Worm (Caenorhabditis elegans) whole organism, L2 larva: ENCODE measurements around the gene C27B7.9.
A peak's percentile ranks its signal among the peaks of the same experiment; 100 is the strongest.

ENCODE experiments used
- C34F6.9 ChIP-seq: fragments of 150-350 bp; optimal IDR thresholded peaks from 2 replicates; lab custom pipeline; 2014; ENCODE audit warnings: missing biosample characterization, missing genetic modification characterization
- F13H6.1 ChIP-seq: sonication (generic microtip); optimal IDR thresholded peaks from 2 replicates; lab custom pipeline; 2016; ENCODE audit warnings: missing genetic modification characterization, missing compliant biosample characterization
- R02D3.7 ChIP-seq: fragments of 150-350 bp; optimal IDR thresholded peaks from 2 replicates; lab custom pipeline; 2014; ENCODE audit warnings: missing biosample characterization, missing genetic modification characterization
- Y55F3AM.14 ChIP-seq: fragments of 200-800 bp; sonication (Bioruptor generic); optimal IDR thresholded peaks from 2 replicates; lab custom pipeline; 2018; ENCODE audit warnings: mild to moderate bottlenecking, missing genetic modification characterization, missing compliant biosample characterization
- ZK546.5 ChIP-seq: sonication (generic microtip); optimal IDR thresholded peaks from 2 replicates; lab custom pipeline; 2017; ENCODE audit warnings: missing biosample characterization, missing genetic modification characterization
- blmp-1 ChIP-seq: sonication (generic microtip); optimal IDR thresholded peaks from 2 replicates; lab custom pipeline; 2017; ENCODE audit warnings: missing genetic modification characterization, mild to moderate bottlenecking, missing compliant biosample characterization, antibody characterized with exemption, moderate library complexity; ENCODE audit not compliant: insufficient read depth
- ceh-16 ChIP-seq: fragments of 150-350 bp; optimal IDR thresholded peaks from 2 replicates; lab custom pipeline; 2014; ENCODE audit warnings: missing biosample characterization, missing genetic modification characterization
- ceh-82 ChIP-seq: fragments of 150-350 bp; optimal IDR thresholded peaks from 2 replicates; lab custom pipeline; 2014; ENCODE audit warnings: missing biosample characterization, missing genetic modification characterization
- crh-2 ChIP-seq: sonication (generic microtip); optimal IDR thresholded peaks from 2 replicates; lab custom pipeline; 2017; ENCODE audit warnings: missing biosample characterization, missing genetic modification characterization
- dmd-4 ChIP-seq: sonication (generic microtip); optimal IDR thresholded peaks from 2 replicates; lab custom pipeline; 2017; ENCODE audit warnings: missing biosample characterization, missing genetic modification characterization
- egl-27 ChIP-seq: sonication (generic microtip); optimal IDR thresholded peaks from 3 replicates; lab custom pipeline; 2017; ENCODE audit warnings: missing biosample characterization, missing genetic modification reagents, missing genetic modification characterization
- elt-1 ChIP-seq: fragments of 150-350 bp; optimal IDR thresholded peaks from 2 replicates; lab custom pipeline; 2014; ENCODE audit warnings: missing biosample characterization, missing genetic modification characterization
- elt-3 ChIP-seq: sonication (generic microtip); optimal IDR thresholded peaks from 2 replicates; lab custom pipeline; 2017; ENCODE audit warnings: missing biosample characterization, missing genetic modification characterization
- fos-1 ChIP-seq: fragments of 150-350 bp; optimal IDR thresholded peaks from 2 replicates; lab custom pipeline; 2014; ENCODE audit warnings: missing biosample characterization, missing genetic modification characterization
- gmeb-1 ChIP-seq: fragments of 150-350 bp; optimal IDR thresholded peaks from 2 replicates; lab custom pipeline; 2014; ENCODE audit warnings: missing biosample characterization, missing genetic modification characterization
- lin-11 ChIP-seq: fragments of 150-350 bp; sonication (generic microtip); optimal IDR thresholded peaks from 2 replicates; lab custom pipeline; 2014; ENCODE audit warnings: missing biosample characterization, missing genetic modification characterization, inconsistent platforms, mixed read lengths
- lin-13 ChIP-seq: fragments of 150-350 bp; optimal IDR thresholded peaks from 2 replicates; lab custom pipeline; 2014; ENCODE audit warnings: missing biosample characterization, missing genetic modification reagents, missing genetic modification characterization
- lsy-2 ChIP-seq, 2 experiments: fragments of 150-350 bp in 1 of 2; sonication (generic microtip) in 1 of 2; optimal IDR thresholded peaks; 2 replicates each; lab custom pipeline; 2014 to 2017; ENCODE audit warnings: missing biosample characterization in 2 of 2, missing genetic modification characterization in 2 of 2
- mab-5 ChIP-seq: fragments of 150-350 bp; optimal IDR thresholded peaks from 2 replicates; lab custom pipeline; 2014; ENCODE audit warnings: missing biosample characterization, missing genetic modification characterization
- mbf-1 ChIP-seq: sonication (generic microtip); optimal IDR thresholded peaks from 2 replicates; lab custom pipeline; 2017; ENCODE audit warnings: missing biosample characterization, missing genetic modification characterization
- mdl-1 ChIP-seq, 2 experiments: fragments of 150-350 bp in 1 of 2; sonication (generic microtip) in 1 of 2; optimal IDR thresholded peaks; 2 replicates each; lab custom pipeline; 2017; ENCODE audit warnings: missing biosample characterization in 2 of 2, missing genetic modification characterization in 2 of 2
- nhr-10 ChIP-seq: sonication (generic microtip); optimal IDR thresholded peaks from 2 replicates; lab custom pipeline; 2017; ENCODE audit warnings: missing biosample characterization, missing genetic modification characterization
- nhr-11 ChIP-seq: fragments of 150-350 bp; optimal IDR thresholded peaks from 2 replicates; lab custom pipeline; 2014; ENCODE audit warnings: missing biosample characterization, missing genetic modification characterization
- nhr-12 ChIP-seq: fragments of 150-350 bp; optimal IDR thresholded peaks from 2 replicates; lab custom pipeline; 2014; ENCODE audit warnings: missing biosample characterization, missing genetic modification characterization
- nhr-129 ChIP-seq: fragments of 150-350 bp; optimal IDR thresholded peaks from 2 replicates; lab custom pipeline; 2014; ENCODE audit warnings: missing biosample characterization, missing genetic modification characterization
- nhr-21 ChIP-seq: fragments of 150-350 bp; optimal IDR thresholded peaks from 2 replicates; lab custom pipeline; 2014; ENCODE audit warnings: missing biosample characterization, missing genetic modification characterization
- nhr-23 ChIP-seq: fragments of 150-350 bp; optimal IDR thresholded peaks from 2 replicates; lab custom pipeline; 2014; ENCODE audit warnings: missing biosample characterization, missing genetic modification reagents, missing genetic modification characterization
- nhr-237 ChIP-seq: fragments of 150-350 bp; optimal IDR thresholded peaks from 2 replicates; lab custom pipeline; 2014; ENCODE audit warnings: missing biosample characterization, missing genetic modification characterization
- nhr-25 ChIP-seq: fragments of 150-350 bp; sonication (generic microtip); optimal IDR thresholded peaks from 3 replicates; lab custom pipeline; 2014; ENCODE audit warnings: missing biosample characterization, missing genetic modification characterization
- nhr-6 ChIP-seq: fragments of 150-350 bp; optimal IDR thresholded peaks from 2 replicates; lab custom pipeline; 2014; ENCODE audit warnings: missing biosample characterization, missing genetic modification characterization
- nhr-77 ChIP-seq: fragments of 150-350 bp; optimal IDR thresholded peaks from 2 replicates; lab custom pipeline; 2014; ENCODE audit warnings: missing biosample characterization, missing genetic modification characterization
- peb-1 ChIP-seq: fragments of 150-350 bp; optimal IDR thresholded peaks from 2 replicates; lab custom pipeline; 2014; ENCODE audit warnings: missing biosample characterization, missing genetic modification characterization
- sem-4 ChIP-seq: fragments of 150-350 bp; optimal IDR thresholded peaks from 2 replicates; lab custom pipeline; 2014; ENCODE audit warnings: missing biosample characterization, missing genetic modification reagents, missing genetic modification characterization
- skn-1 ChIP-seq: sonication (generic microtip); optimal IDR thresholded peaks from 2 replicates; lab custom pipeline; 2017; ENCODE audit warnings: missing biosample characterization, missing genetic modification characterization
- sma-3 ChIP-seq: sonication (generic microtip); optimal IDR thresholded peaks from 2 replicates; lab custom pipeline; 2016; ENCODE audit warnings: missing genetic modification reagents, missing genetic modification characterization, missing compliant biosample characterization
- sma-9 ChIP-seq, 2 experiments: fragments of 150-350 bp in 1 of 2; sonication (generic microtip) in 1 of 2; optimal IDR thresholded peaks; 2 replicates each; lab custom pipeline; 2014 to 2016; ENCODE audit warnings: missing genetic modification characterization in 2 of 2, mild to moderate bottlenecking in 1 of 2, missing biosample characterization in 1 of 2, missing compliant biosample characterization in 1 of 2, missing genetic modification reagents in 1 of 2, moderate library complexity in 1 of 2
- snpc-4 ChIP-seq: fragments of 150-350 bp; optimal IDR thresholded peaks from 2 replicates; lab custom pipeline; 2014; ENCODE audit warnings: missing biosample characterization, missing genetic modification characterization
- unc-55 ChIP-seq: fragments of 150-350 bp; sonication (generic microtip); optimal IDR thresholded peaks from 3 replicates; lab custom pipeline; 2014; ENCODE audit warnings: missing biosample characterization, missing genetic modification reagents, missing genetic modification characterization
- unc-62 ChIP-seq: fragments of 150-350 bp; optimal IDR thresholded peaks from 2 replicates; lab custom pipeline; 2014; ENCODE audit warnings: missing biosample characterization, missing genetic modification reagents, missing genetic modification characterization
- ztf-1 ChIP-seq: fragments of 200-800 bp; sonication (Bioruptor generic); conservative IDR thresholded peaks from 2 replicates; pipeline ENCODE4 v1.3.6; 2022; ENCODE audit warnings: missing genetic modification characterization, missing compliant biosample characterization
- ztf-11 ChIP-seq: sonication (generic microtip); optimal IDR thresholded peaks from 2 replicates; lab custom pipeline; 2017; ENCODE audit warnings: missing biosample characterization, missing genetic modification characterization
- ztf-4 ChIP-seq: fragments of 150-350 bp; optimal IDR thresholded peaks from 2 replicates; lab custom pipeline; 2014; ENCODE audit warnings: missing biosample characterization, missing genetic modification characterization

C27B7.9 gene

DNA sequence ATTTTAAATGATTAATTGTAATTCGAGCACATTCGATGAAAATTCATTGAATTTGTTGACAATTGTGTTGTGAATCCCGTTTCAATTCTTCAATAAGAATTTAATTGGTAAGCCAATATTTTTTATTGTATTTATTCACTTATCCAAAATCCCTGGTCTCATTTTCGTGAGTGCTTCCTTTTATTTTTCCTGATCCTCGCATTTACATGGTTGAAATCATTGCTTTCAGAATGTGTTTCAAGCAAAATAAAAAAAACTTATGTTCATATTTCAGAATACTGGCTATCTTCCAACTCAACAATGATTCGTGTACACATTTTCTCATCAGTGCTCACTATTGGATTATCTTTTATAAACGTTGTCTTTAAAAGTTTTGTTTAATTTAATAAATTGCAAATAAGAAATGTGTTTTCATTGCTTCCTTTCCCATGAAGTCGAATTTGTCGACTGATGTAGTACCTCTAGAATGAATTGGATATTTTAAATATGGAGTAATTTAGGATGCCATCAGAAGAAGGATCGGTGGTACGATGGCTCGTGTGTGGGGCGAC lies 14.1 kb upstream of the C27B7.9 start, which contains the start of the genes D1046.18 and slc-25A26:
D1046.18 (plus strand) TSS at position 301 of the 551 bp plus-strand sequence.
slc-25A26 (plus strand) TSS at position 501 of the 551 bp plus-strand sequence.
- no peak for TF ChIP-seq snpc-4 (tag; lab: Kevin White, UChicago)
- no peak for TF ChIP-seq nhr-77
- TF ChIP-seq fos-1 (tag; lab: Kevin White, UChicago) = no peak
- no peak for TF ChIP-seq egl-27 (tag; lab: Kevin White, UChicago)
- TF ChIP-seq nhr-23 (tag; lab: Kevin White, UChicago) = no peak
- TF ChIP-seq blmp-1 (tag; lab: Kevin White, UChicago) = no peak
- no peak for TF ChIP-seq Y55F3AM.14 (GFP tag; lab: Kevin White, UChicago)
- TF ChIP-seq nhr-6 (tag; lab: Kevin White, UChicago) = no peak
- no peak for TF ChIP-seq mbf-1 (tag; lab: Kevin White, UChicago)
- TF ChIP-seq mdl-1 (tag; optimal IDR thresholded peaks at IDR 0.05; lab: Kevin White, UChicago) = no peak
- TF ChIP-seq unc-55 (GFP tag; lab: Kevin White, UChicago) = no peak
- no peak for TF ChIP-seq R02D3.7
- no peak for TF ChIP-seq lsy-2 (tag; optimal IDR thresholded peaks at IDR 0.05; lab: Kevin White, UChicago)
- no peak for TF ChIP-seq dmd-4
- TF ChIP-seq nhr-25 (tag; lab: Kevin White, UChicago) = no peak

DNA sequence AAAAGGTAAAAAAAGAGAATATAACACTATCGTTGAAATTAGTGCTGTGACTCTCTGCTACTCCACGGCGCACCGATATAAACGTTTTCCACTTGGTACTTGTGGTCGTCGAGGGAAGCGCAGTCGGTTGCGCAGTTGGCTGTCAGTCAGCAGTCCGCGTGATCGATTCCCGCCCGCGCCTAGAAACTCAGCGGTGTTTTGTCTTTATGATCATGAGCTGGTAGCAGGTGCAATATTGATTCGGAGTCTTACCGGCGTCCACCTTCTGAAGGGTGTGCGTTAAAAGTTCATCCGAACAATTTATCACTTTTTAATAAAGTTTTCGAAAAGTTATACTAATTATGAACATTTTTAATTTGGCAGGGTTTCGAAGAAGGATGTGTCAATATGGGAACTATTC lies 11.2 kb upstream of the C27B7.9 start:
- TF ChIP-seq unc-62 (GFP tag; lab: Kevin White, UChicago) (no peak), ceh-16 (tag; lab: Kevin White, UChicago) (peak; percentile 42), mab-5 (peak; percentile 22), lsy-2 (tag; optimal IDR thresholded peaks at IDR 0.05; lab: Kevin White, UChicago) (peak in 1 of 2 experiments; percentile 23), skn-1 (tag; lab: Kevin White, UChicago) (no peak), nhr-12 (tag; lab: Kevin White, UChicago) (no peak), fos-1 (tag; lab: Kevin White, UChicago) (peak; percentile 78), dmd-4 (no peak), nhr-21 (tag; lab: Kevin White, UChicago) (peak; percentile 84), egl-27 (tag; lab: Kevin White, UChicago) (peak; percentile 41), nhr-11 (tag; lab: Kevin White, UChicago) (no peak), unc-55 (GFP tag; lab: Kevin White, UChicago) (peak; percentile 54), C34F6.9 (tag; lab: Kevin White, UChicago) (peak; percentile 63), F13H6.1 (tag; lab: Kevin White, UChicago) (peak; percentile 87), mdl-1 (tag; optimal IDR thresholded peaks at IDR 0.05; lab: Kevin White, UChicago) (peak in 1 of 2 experiments; percentile 45), nhr-77 (no peak), ZK546.5 (tag; lab: Kevin White, UChicago) (no peak), sma-3 (GFP tag; lab: Kevin White, UChicago) (peak; percentile 81), ztf-4 (tag; lab: Kevin White, UChicago) (peak; percentile 29), ztf-11 (tag; lab: Kevin White, UChicago) (no peak), sem-4 (tag; lab: Kevin White, UChicago) (peak; percentile 52), nhr-25 (tag; lab: Kevin White, UChicago) (peak; percentile 54), nhr-6 (tag; lab: Kevin White, UChicago) (no peak), elt-1 (tag; lab: Kevin White, UChicago) (no peak), peb-1 (tag; lab: Kevin White, UChicago) (no peak), blmp-1 (tag; lab: Kevin White, UChicago) (no peak), nhr-10 (peak; percentile 24), nhr-129 (tag; lab: Kevin White, UChicago) (peak; percentile 82), ztf-1 (GFP tag; lab: Robert Waterston, UW) (no peak), ceh-82 (no peak), gmeb-1 (peak; percentile 68), Y55F3AM.14 (GFP tag; lab: Kevin White, UChicago) (peak; percentile 71), elt-3 (no peak), crh-2 (peak; percentile 68), nhr-237 (tag; lab: Kevin White, UChicago) (no peak), lin-11 (tag; lab: Kevin White, UChicago) (peak; percentile 78), nhr-23 (tag; lab: Kevin White, UChicago) (no peak), R02D3.7 (no peak), lin-13 (GFP tag; lab: Kevin White, UChicago) (peak; percentile 70), sma-9 (GFP tag; optimal IDR thresholded peaks at IDR 0.05; lab: Kevin White, UChicago) (peak; percentile 75), sma-9 (tag; optimal IDR thresholded peaks at IDR 0.05; lab: Kevin White, UChicago) (no peak), snpc-4 (tag; lab: Kevin White, UChicago) (peak; percentile 18)
